Worm (Caenorhabditis elegans) whole organism, L3 larva: ENCODE data around the gene C49H3.16.

Source experiments
- aly-2 ChIP-seq: fragments of 150-350 bp; optimal IDR thresholded peaks from 2 replicates; lab custom pipeline; 2014; ENCODE audit warnings: missing biosample characterization, missing genetic modification characterization
- ama-1 ChIP-seq: fragments of 150-350 bp; optimal IDR thresholded peaks from 2 replicates; lab custom pipeline; 2018
- elt-1 ChIP-seq: fragments of 150-350 bp; optimal IDR thresholded peaks from 2 replicates; lab custom pipeline; 2014; ENCODE audit warnings: missing biosample characterization, missing genetic modification characterization
- mdl-1 ChIP-seq: fragments of 150-350 bp; optimal IDR thresholded peaks from 2 replicates; lab custom pipeline; 2014; ENCODE audit warnings: missing biosample characterization, missing genetic modification characterization
- nhr-23 ChIP-seq: fragments of 150-350 bp; optimal IDR thresholded peaks from 2 replicates; lab custom pipeline; 2014; ENCODE audit warnings: missing biosample characterization, missing genetic modification reagents, missing genetic modification characterization
- pha-4 ChIP-seq: fragments of 150-350 bp; optimal IDR thresholded peaks from 2 replicates; lab custom pipeline; 2014; ENCODE audit warnings: missing biosample characterization, missing genetic modification reagents, missing genetic modification characterization
- unc-39 ChIP-seq: sonication (generic microtip); optimal IDR thresholded peaks from 4 replicates; lab custom pipeline; 2017; ENCODE audit warnings: missing biosample characterization, missing genetic modification characterization

ce11 chrIV:7897443-7897842 lies 22.8 kb upstream of the C49H3.16 start, which contains the start of gene ilys-4:
- TF ChIP-seq elt-1 (no peak), nhr-23 (tag; lab: Kevin White, UChicago) (no peak), ama-1 (lab: Kevin White, UChicago) (no peak), pha-4 (no peak), unc-39 (tag; lab: Kevin White, UChicago) (no peak), aly-2 (tag; lab: Kevin White, UChicago) (no peak), mdl-1 (tag; lab: Kevin White, UChicago) (no peak)
